Worm (Caenorhabditis elegans) whole organism, L1 larva: ENCODE results near the gene fbxa-206.

Experiments
- aha-1 ChIP-seq: fragments of 150-350 bp; optimal IDR thresholded peaks from 2 replicates; lab custom pipeline; 2014; ENCODE audit warnings: missing biosample characterization, missing genetic modification characterization
- ceh-8 ChIP-seq: fragments of 200-800 bp; sonication (Bioruptor generic); optimal IDR thresholded peaks from 2 replicates; lab custom pipeline; 2018; ENCODE audit warnings: mild to moderate bottlenecking, missing genetic modification characterization, moderate library complexity, missing compliant biosample characterization
- ceh-90 ChIP-seq: sonication (generic microtip); optimal IDR thresholded peaks from 2 replicates; lab custom pipeline; 2016; ENCODE audit warnings: missing genetic modification characterization, missing compliant biosample characterization
- dsc-1 ChIP-seq: sonication (generic microtip); optimal IDR thresholded peaks from 2 replicates; lab custom pipeline; 2016; ENCODE audit warnings: mild to moderate bottlenecking, missing genetic modification characterization, missing compliant biosample characterization
- efl-1 ChIP-seq, 4 experiments: fragments of 150-350 bp; optimal IDR thresholded peaks in 3 of 4; peaks in 1 of 4; 1 replicate in 1 of 4; 2 replicates in 3 of 4; lab custom pipeline; 2014; ENCODE audit warnings: missing biosample characterization in 2 of 4, missing genetic modification characterization in 2 of 4, missing genetic modification reagents in 2 of 4
- fkh-4 ChIP-seq: sonication (generic microtip); optimal IDR thresholded peaks from 2 replicates; lab custom pipeline; 2016; ENCODE audit warnings: missing compliant biosample characterization, missing genetic modification characterization, borderline replicate concordance
- fos-1 ChIP-seq: fragments of 150-350 bp; optimal IDR thresholded peaks from 2 replicates; lab custom pipeline; 2014; ENCODE audit warnings: missing biosample characterization, missing genetic modification characterization
- grh-1 ChIP-seq: fragments of 200-800 bp; sonication (Bioruptor generic); IDR thresholded peaks from 2 replicates; pipeline ENCODE4 v1.3.6; 2022; ENCODE audit warnings: missing genetic modification reagents, missing genetic modification characterization, missing compliant biosample characterization
- hlh-4 ChIP-seq: sonication (generic microtip); optimal IDR thresholded peaks from 2 replicates; lab custom pipeline; 2016; ENCODE audit warnings: mild to moderate bottlenecking, missing genetic modification characterization, missing compliant biosample characterization
- irx-1 ChIP-seq: sonication (generic microtip); optimal IDR thresholded peaks from 2 replicates; lab custom pipeline; 2016; ENCODE audit warnings: missing genetic modification characterization, missing compliant biosample characterization
- jun-1 ChIP-seq: fragments of 150-350 bp; optimal IDR thresholded peaks from 2 replicates; lab custom pipeline; 2014; ENCODE audit warnings: missing biosample characterization, missing genetic modification reagents, missing genetic modification characterization
- lin-15B ChIP-seq: fragments of 150-350 bp; sonication (generic microtip); optimal IDR thresholded peaks from 3 replicates; lab custom pipeline; 2014; ENCODE audit warnings: missing biosample characterization, missing genetic modification characterization
- lir-3 ChIP-seq: sonication (generic microtip); optimal IDR thresholded peaks from 2 replicates; lab custom pipeline; 2016; ENCODE audit warnings: mild to moderate bottlenecking, missing genetic modification characterization, moderate library complexity, missing compliant biosample characterization; ENCODE audit not compliant: poor library complexity
- mab-9 ChIP-seq: fragments of 200-800 bp; sonication (Bioruptor generic); IDR thresholded peaks from 2 replicates; pipeline ENCODE4 v1.3.6; 2022; ENCODE audit warnings: missing genetic modification reagents, missing genetic modification characterization, missing compliant biosample characterization
- mdl-1 ChIP-seq, 2 experiments: fragments of 150-350 bp; optimal IDR thresholded peaks; 2 replicates each; lab custom pipeline; 2014 to 2017; ENCODE audit warnings: missing biosample characterization in 2 of 2, missing genetic modification characterization in 2 of 2, inconsistent platforms in 1 of 2
- mef-2 ChIP-seq: fragments of 150-350 bp; optimal IDR thresholded peaks from 2 replicates; lab custom pipeline; 2014; ENCODE audit warnings: missing biosample characterization, missing genetic modification characterization
- mep-1 ChIP-seq: fragments of 150-350 bp; optimal IDR thresholded peaks from 2 replicates; lab custom pipeline; 2014; ENCODE audit warnings: missing biosample characterization, missing genetic modification characterization
- nhr-19 ChIP-seq: fragments of 200-800 bp; sonication (Bioruptor generic); conservative IDR thresholded peaks from 2 replicates; pipeline ENCODE4 v1.3.6; 2022; ENCODE audit warnings: missing genetic modification characterization, missing compliant biosample characterization
- nhr-20 ChIP-seq: sonication (generic microtip); optimal IDR thresholded peaks from 2 replicates; lab custom pipeline; 2016; ENCODE audit warnings: mild to moderate bottlenecking, missing genetic modification characterization, missing compliant biosample characterization
- nhr-28 ChIP-seq: fragments of 150-350 bp; optimal IDR thresholded peaks from 2 replicates; lab custom pipeline; 2014; ENCODE audit warnings: missing biosample characterization, missing genetic modification characterization
- nhr-71 ChIP-seq: sonication (generic microtip); optimal IDR thresholded peaks from 2 replicates; lab custom pipeline; 2016; ENCODE audit warnings: mild to moderate bottlenecking, missing genetic modification characterization, moderate library complexity, missing compliant biosample characterization
- nhr-77 ChIP-seq: fragments of 150-350 bp; optimal IDR thresholded peaks from 2 replicates; lab custom pipeline; 2014; ENCODE audit warnings: missing biosample characterization, missing genetic modification characterization
- nhr-84 ChIP-seq: sonication (generic microtip); optimal IDR thresholded peaks from 2 replicates; lab custom pipeline; 2017; ENCODE audit warnings: missing biosample characterization, missing genetic modification characterization
- nhr-90 ChIP-seq: sonication (generic microtip); optimal IDR thresholded peaks from 2 replicates; lab custom pipeline; 2016; ENCODE audit warnings: mild to moderate bottlenecking, missing genetic modification characterization, missing compliant biosample characterization; ENCODE audit not compliant: poor library complexity
- pag-3 ChIP-seq: sonication (generic microtip); optimal IDR thresholded peaks from 2 replicates; lab custom pipeline; 2017; ENCODE audit warnings: missing genetic modification characterization, mild to moderate bottlenecking, missing compliant biosample characterization, antibody characterized with exemption, borderline replicate concordance; ENCODE audit not compliant: insufficient read depth
- pqm-1 ChIP-seq: sonication (generic microtip); optimal IDR thresholded peaks from 3 replicates; lab custom pipeline; 2017; ENCODE audit warnings: missing biosample characterization, missing genetic modification characterization
- rnt-1 ChIP-seq: sonication (generic microtip); optimal IDR thresholded peaks from 2 replicates; lab custom pipeline; 2016; ENCODE audit warnings: mild to moderate bottlenecking, missing genetic modification characterization, moderate library complexity, missing compliant biosample characterization
- sup-37 ChIP-seq: fragments of 200-800 bp; sonication (Bioruptor generic); optimal IDR thresholded peaks from 2 replicates; lab custom pipeline; 2018; ENCODE audit warnings: mild to moderate bottlenecking, missing genetic modification characterization, missing compliant biosample characterization
- tlp-1 ChIP-seq: fragments of 150-350 bp; optimal IDR thresholded peaks from 2 replicates; lab custom pipeline; 2014; ENCODE audit warnings: missing biosample characterization, missing genetic modification characterization
- unc-30 ChIP-seq: sonication (generic microtip); optimal IDR thresholded peaks from 2 replicates; lab custom pipeline; 2017; ENCODE audit warnings: missing biosample characterization, missing genetic modification characterization
- unc-62 ChIP-seq: fragments of 150-350 bp; optimal IDR thresholded peaks from 2 replicates; lab custom pipeline; 2014; ENCODE audit warnings: missing biosample characterization, missing genetic modification reagents, missing genetic modification characterization

The fbxa-206 gene

DNA sequence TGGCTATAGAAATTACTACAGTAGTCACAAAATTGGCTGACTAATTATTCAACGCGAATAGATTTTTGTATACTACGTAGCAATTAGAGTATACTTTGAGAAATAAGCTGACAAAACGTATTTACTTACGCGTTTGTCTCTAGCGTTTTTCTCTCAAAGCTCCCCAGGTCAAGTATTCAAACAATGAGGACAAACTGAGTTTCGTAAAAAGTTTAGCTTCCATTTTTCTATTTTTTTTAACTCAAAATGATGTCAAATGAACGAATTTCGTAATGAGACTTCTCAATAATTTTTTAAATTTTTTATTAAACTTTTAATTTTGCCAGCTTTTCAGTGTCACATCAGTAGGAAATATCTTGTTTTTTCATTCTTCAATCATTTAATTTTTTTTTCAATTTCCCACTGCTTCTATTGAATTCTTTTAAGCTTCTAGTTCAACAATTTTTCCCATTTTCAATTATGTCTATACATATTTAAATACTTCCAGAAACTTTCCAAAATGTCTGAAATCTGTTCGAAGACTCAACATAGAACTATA is 29.4 kb downstream of the fbxa-206 start, which contains the start of the genes ifas-2 and fbxa-44:
ifas-2 (minus strand) TSS at position 101 of the 538 bp plus-strand sequence.
fbxa-44 (plus strand) TSS at position 488 of the 538 bp plus-strand sequence.
- TF ChIP-seq nhr-90 = no peak
- no peak for TF ChIP-seq dsc-1

DNA sequence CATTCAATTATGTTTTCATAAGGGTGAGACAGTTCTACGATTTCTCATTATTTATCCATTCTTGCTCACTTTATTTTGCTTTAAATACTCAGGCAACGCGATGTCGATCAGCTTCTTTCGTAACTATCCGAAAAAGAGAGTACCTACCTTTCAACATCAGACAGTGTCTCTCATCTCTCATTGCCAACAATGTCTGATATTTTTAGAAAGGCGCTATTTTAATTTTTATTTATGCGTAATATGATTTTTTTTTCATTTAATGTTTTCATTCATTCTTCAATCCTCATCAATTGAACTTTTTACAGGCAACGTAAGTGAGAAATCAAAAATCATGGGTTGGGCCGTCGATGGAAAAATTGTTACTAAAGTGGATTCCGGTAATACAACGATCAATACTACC is 33.5 kb downstream of the fbxa-206 start, which contains the start of gene F09C6.13:
F09C6.13 (plus strand) TSS at position 301 of the 400 bp plus-strand sequence.
- no peak for TF ChIP-seq unc-62 (GFP tag; lab: Kevin White, UChicago)
- TF ChIP-seq fkh-4 = no peak
- no peak for TF ChIP-seq fos-1 (tag; lab: Kevin White, UChicago)
- no peak for TF ChIP-seq mab-9
- no peak for TF ChIP-seq pag-3 (tag; lab: Kevin White, UChicago)
- TF ChIP-seq jun-1 = no peak
- no peak for TF ChIP-seq nhr-19 (GFP tag; lab: Robert Waterston, UW)

DNA sequence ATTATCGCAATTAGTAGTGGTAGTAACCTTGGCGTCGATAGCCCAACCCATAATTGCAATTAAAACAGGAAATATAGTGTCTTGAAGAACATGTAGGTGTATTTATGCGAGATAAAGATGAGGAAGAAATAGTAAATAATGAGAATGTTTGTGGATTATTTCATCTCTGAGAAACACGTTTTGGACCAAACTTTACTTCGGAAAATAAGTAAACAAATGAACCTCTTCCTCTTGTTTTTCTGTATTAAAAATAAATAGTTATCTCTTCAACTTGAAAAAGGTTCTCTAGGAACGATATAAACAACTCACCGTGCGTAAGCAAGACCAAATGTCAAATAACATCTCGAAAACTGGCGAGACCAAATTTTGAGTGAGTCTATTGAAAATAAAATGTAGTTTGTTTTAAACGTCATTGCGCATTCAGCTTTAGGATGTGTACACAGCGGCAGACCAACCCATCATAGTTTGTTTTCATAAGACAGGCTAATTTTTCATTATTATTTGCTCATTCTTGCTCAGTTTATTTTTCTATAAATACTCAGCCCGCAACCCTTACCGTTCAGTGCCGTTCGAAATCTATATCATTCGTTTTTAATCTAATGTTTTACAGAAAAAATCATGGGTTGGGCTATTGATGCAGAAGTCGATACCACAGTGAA is 35.9 kb downstream of the fbxa-206 start, which contains the start of the genes F09C6.11 and F09C6.12:
F09C6.11 (minus strand) TSS at position 51 of the 659 bp plus-strand sequence.
F09C6.12 (plus strand) TSS at position 609 of the 659 bp plus-strand sequence.
- TF ChIP-seq nhr-20 (tag; lab: Kevin White, UChicago) (peak; percentile 47), nhr-77 (tag; lab: Kevin White, UChicago) (peak; percentile 8), nhr-90 (no peak)

DNA sequence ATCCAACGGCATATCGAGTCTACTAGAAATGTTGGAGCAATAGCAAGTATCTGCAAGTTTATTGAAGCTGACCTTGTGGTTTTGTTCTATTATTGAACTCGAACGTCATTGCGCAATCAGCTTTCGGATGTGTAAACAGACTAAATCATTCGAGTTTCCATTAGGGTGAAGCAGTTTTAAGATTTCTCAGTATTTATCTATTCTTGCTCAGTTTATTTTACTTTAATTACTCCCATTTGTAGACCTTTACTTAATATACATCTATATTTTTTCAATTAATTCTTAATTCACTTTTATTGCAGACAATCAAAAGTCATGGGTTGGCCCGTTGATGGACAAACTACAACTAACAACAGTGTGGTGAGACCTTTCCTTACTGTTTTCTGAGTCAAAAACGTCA is 37.6 kb downstream of the fbxa-206 start, which contains the start of gene F09C6.14:
F09C6.14 (plus strand) TSS at position 301 of the 400 bp plus-strand sequence.
- TF ChIP-seq irx-1 (tag; lab: Kevin White, UChicago) = no peak
- no peak for TF ChIP-seq sup-37 (GFP tag; lab: Kevin White, UChicago)
- TF ChIP-seq hlh-4 (tag; lab: Kevin White, UChicago) = no peak
- no peak for TF ChIP-seq lin-15B (tag; lab: Kevin White, UChicago)
- TF ChIP-seq mep-1 (tag; lab: Kevin White, UChicago) = no peak
- no peak for TF ChIP-seq unc-30 (tag; lab: Kevin White, UChicago)
- no peak for TF ChIP-seq mef-2 (tag; lab: Kevin White, UChicago)
- no peak for TF ChIP-seq lir-3

DNA sequence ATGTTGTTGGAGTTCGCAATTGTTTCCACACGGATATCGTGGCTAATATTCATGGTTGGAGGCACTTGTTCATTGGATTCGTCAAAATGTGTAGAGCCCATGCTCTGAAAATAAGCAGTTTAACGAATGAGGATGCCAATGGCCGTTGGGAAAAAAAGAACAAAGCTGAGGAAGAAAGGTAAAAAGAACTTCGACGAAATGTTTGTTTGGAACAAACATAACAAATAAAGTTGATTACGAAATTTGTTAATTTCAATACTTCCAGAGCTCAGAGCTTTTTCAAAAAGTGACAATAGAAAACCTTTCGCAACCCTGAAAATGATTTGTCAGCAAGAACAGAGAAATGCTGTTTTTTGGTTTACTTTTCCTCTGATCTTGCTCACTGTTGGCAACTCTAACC is 38.2 kb downstream of the fbxa-206 start, which contains the start of gene F09C6.3:
F09C6.3 (minus strand) TSS at position 101 of the 400 bp plus-strand sequence.
- TF ChIP-seq ceh-8 (GFP tag; lab: Kevin White, UChicago) (no peak), tlp-1 (no peak), mdl-1 (tag; optimal IDR thresholded peaks at IDR 0.05; lab: Kevin White, UChicago) (no peak), unc-62 (GFP tag; lab: Kevin White, UChicago) (no peak)

DNA sequence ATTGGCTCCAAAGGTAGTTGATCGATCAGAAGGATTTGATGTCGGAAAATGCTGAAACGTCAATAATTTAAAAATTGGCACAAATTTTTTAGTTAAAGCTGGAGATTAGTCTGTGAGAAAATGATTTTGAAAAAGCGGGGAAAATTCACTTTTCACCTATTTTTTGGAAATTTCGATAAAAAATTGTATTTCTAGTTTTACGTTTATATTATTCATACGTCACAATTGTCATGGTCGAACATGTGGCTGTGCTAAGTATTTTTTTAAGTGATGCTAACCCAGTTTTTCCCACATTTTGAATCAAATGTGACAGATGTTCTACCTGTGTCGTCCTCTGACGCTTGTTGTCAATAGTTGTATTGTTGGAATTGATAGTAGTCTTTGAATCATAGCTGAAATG is 38.7 kb downstream of the fbxa-206 start:
- TF ChIP-seq ceh-90 (tag; lab: Kevin White, UChicago) = no peak
- no peak for TF ChIP-seq nhr-84 (tag; lab: Kevin White, UChicago)
- TF ChIP-seq pqm-1 (tag; lab: Kevin White, UChicago) = no peak
- no peak for TF ChIP-seq fos-1 (tag; lab: Kevin White, UChicago)
- TF ChIP-seq rnt-1 (tag; lab: Kevin White, UChicago) = no peak
- TF ChIP-seq grh-1 = no peak
- no peak for TF ChIP-seq unc-30 (tag; lab: Kevin White, UChicago)
- TF ChIP-seq aha-1 (tag; lab: Kevin White, UChicago) = no peak
- TF ChIP-seq lir-3 = no peak
- TF ChIP-seq nhr-90 = no peak
- TF ChIP-seq nhr-71 (tag; lab: Kevin White, UChicago) = no peak
- TF ChIP-seq mdl-1 (tag; optimal IDR thresholded peaks at IDR 0.05; lab: Kevin White, UChicago) = no peak
- no peak for TF ChIP-seq efl-1 (optimal IDR thresholded peaks at IDR 0.05; lab: Kevin White, UChicago)
- TF ChIP-seq efl-1 (GFP tag; optimal IDR thresholded peaks at IDR 0.05 in 1 of 2; lab: Kevin White, UChicago) = no peak
- no peak for TF ChIP-seq hlh-4 (tag; lab: Kevin White, UChicago)
- no peak for TF ChIP-seq nhr-28 (tag; lab: Kevin White, UChicago)
